Worm (Caenorhabditis elegans) whole organism, early embryonic: ENCODE measurements around the gene spat-3.

Experiments
- F13C5.2 ChIP-seq: sonication (generic microtip); optimal IDR thresholded peaks from 2 replicates; lab custom pipeline; 2017; ENCODE audit warnings: mild to moderate bottlenecking, missing genetic modification characterization, inconsistent platforms, missing compliant biosample characterization
- ama-1 ChIP-seq: fragments of 150-350 bp; optimal IDR thresholded peaks from 2 replicates; lab custom pipeline; 2014
- ceh-13 ChIP-seq: fragments of 200-800 bp; sonication (Bioruptor generic); optimal IDR thresholded peaks from 2 replicates; lab custom pipeline; 2018; ENCODE audit warnings: mild to moderate bottlenecking, missing genetic modification characterization, missing compliant biosample characterization
- ceh-36 ChIP-seq: sonication (generic microtip); optimal IDR thresholded peaks from 2 replicates; lab custom pipeline; 2016; ENCODE audit warnings: missing genetic modification characterization, inconsistent platforms, missing compliant biosample characterization
- ets-7 ChIP-seq: sonication (generic microtip); optimal IDR thresholded peaks from 2 replicates; lab custom pipeline; 2016; ENCODE audit warnings: missing genotype, missing genetic modification characterization, missing compliant biosample characterization
- flt-1 ChIP-seq: fragments of 200-800 bp; sonication (Bioruptor generic); IDR thresholded peaks from 2 replicates; pipeline ENCODE4 v1.3.6; 2022; ENCODE audit warnings: missing genetic modification characterization, missing compliant biosample characterization
- hmbx-1 ChIP-seq: sonication (generic microtip); optimal IDR thresholded peaks from 2 replicates; lab custom pipeline; 2016; ENCODE audit warnings: mild to moderate bottlenecking, missing genetic modification characterization, missing compliant biosample characterization
- hmg-4 ChIP-seq: fragments of 200-800 bp; sonication (Bioruptor generic); optimal IDR thresholded peaks from 2 replicates; lab custom pipeline; 2018; ENCODE audit warnings: mild to moderate bottlenecking, missing genetic modification characterization, missing compliant biosample characterization
- scrt-1 ChIP-seq: fragments of 200-800 bp; sonication (Bioruptor generic); IDR thresholded peaks from 2 replicates; pipeline ENCODE4 v1.3.6; 2022; ENCODE audit warnings: missing genetic modification characterization, missing compliant biosample characterization
- tra-4 ChIP-seq: sonication (generic microtip); optimal IDR thresholded peaks from 2 replicates; lab custom pipeline; 2017; ENCODE audit warnings: missing genetic modification characterization, missing compliant biosample characterization

DNA sequence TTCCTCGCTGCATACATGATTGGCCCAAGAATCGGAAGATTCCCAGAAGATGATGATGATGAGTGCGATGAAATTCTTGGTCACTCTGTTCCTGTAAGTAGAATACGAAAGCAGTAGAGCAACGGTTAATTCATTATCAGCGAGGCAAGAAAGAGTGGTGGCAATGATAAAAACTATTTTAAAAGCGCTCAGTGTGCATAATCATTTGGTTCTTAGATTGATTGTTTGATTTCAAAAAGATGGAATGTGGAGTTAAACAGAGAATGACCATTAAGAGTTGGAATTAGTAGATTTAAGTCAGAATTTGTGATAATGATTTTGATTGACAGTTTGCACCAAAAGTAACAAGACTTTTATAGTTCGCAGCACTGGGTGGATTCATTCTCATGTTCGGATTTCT lies 38.6 kb downstream of the spat-3 start:
- TF ChIP-seq tra-4 (tag; lab: Kevin White, UChicago) (no peak), flt-1 (GFP tag; lab: Robert Waterston, UW) (no peak), ceh-36 (tag; lab: Kevin White, UChicago) (no peak), ama-1 (lab: Kevin White, UChicago) (no peak), hmg-4 (GFP tag; lab: Kevin White, UChicago) (no peak), ets-7 (tag; lab: Kevin White, UChicago) (no peak), hmbx-1 (tag; lab: Kevin White, UChicago) (no peak), ceh-13 (GFP tag; lab: Kevin White, UChicago) (no peak), F13C5.2 (tag; lab: Kevin White, UChicago) (no peak), scrt-1 (GFP tag; lab: Robert Waterston, UW) (no peak)
